Fruit fly (Drosophila melanogaster): Measurements from ENCODE around the gene Ggamma30A.

Ggamma30A gene

dm6 chr2L:9231760-9232431 lies 24.5 kb upstream of the Ggamma30A start (continued):
- no peak for TF ChIP-seq CG7271 (tag; optimal IDR thresholded peaks at IDR 0.05)
- TF ChIP-seq CG3281 (GFP tag; optimal IDR thresholded peaks at IDR 0.05), result no peak
- TF ChIP-seq CG8290 (GFP tag; optimal IDR thresholded peaks at IDR 0.05), result no peak
- TF ChIP-seq CG8290 (tag; optimal IDR thresholded peaks at IDR 0.05), result peak in 1 of 2 experiments; percentile 42
- TF ChIP-seq CG32532 (GFP tag; IDR thresholded peaks at IDR 0.05), result peak; percentile 34; the same call in 1 of the 2 replicates
- no peak for TF ChIP-seq CG8089 (GFP tag; optimal IDR thresholded peaks at IDR 0.05)
- TF ChIP-seq CG15073 (GFP tag; optimal IDR thresholded peaks at IDR 0.05), result no peak
- no peak for TF ChIP-seq pfk (GFP tag; optimal IDR thresholded peaks at IDR 0.05)
- no peak for TF ChIP-seq Bteb2 (GFP tag; optimal IDR thresholded peaks at IDR 0.05)
- TF ChIP-seq lola (GFP tag; optimal IDR thresholded peaks at IDR 0.05), result no peak
- TF ChIP-seq usp (GFP tag; optimal IDR thresholded peaks at IDR 0.05), result no peak

dm6 chr2L:9234104-9234503 lies 22.3 kb upstream of the Ggamma30A start:
- TF ChIP-seq CG12104 (GFP tag; optimal IDR thresholded peaks at IDR 0.05), result no peak
- TF ChIP-seq Hr39 (optimal IDR thresholded peaks at IDR 0.05), result peak; percentile 23
- peak; percentile 61 for TF ChIP-seq Med (GFP tag)
- 0 out of 3 replicates have a peak, but pooled peaks have one; percentile 34 for TF ChIP-seq hb (GFP tag; IDR thresholded peaks at IDR 0.05; ENCODE audit: partially characterized antibody)
- 0 out of 3 replicates have a peak, but pooled peaks have one; percentile 12 for TF ChIP-seq Doc3 (GFP tag; IDR thresholded peaks at IDR 0.05; ENCODE audit: partially characterized antibody)
- 0 out of 3 replicates have a peak, but pooled peaks have one; percentile 36 for TF ChIP-seq CG6175 (GFP tag; IDR thresholded peaks at IDR 0.05)
- 0 out of 2 replicates have a peak, but pooled peaks have one; percentile 17 for TF ChIP-seq bowl (GFP tag; IDR thresholded peaks at IDR 0.05)
- 0 out of 3 replicates have a peak, but pooled peaks have one; percentile 25 for TF ChIP-seq CG11560 (tag; IDR thresholded peaks at IDR 0.05)
- no peak for TF ChIP-seq ro (GFP tag; IDR thresholded peaks at IDR 0.05)
- TF ChIP-seq Dfd (GFP tag; optimal IDR thresholded peaks at IDR 0.05), result peak in 1 of 2 experiments; percentile 82
- TF ChIP-seq CG6272 (GFP tag; IDR thresholded peaks at IDR 0.05), result 0 out of 2 replicates have a peak, but pooled peaks have one; percentile 25
- no peak for TF ChIP-seq pan (optimal IDR thresholded peaks at IDR 0.05)
- peak in 1 of 2 experiments; percentile 13 for TF ChIP-seq pan (GFP tag; optimal IDR thresholded peaks at IDR 0.05 in 1 of 2, IDR thresholded peaks at IDR 0.05 in 1 of 2)
- 0 out of 2 replicates have a peak, but pooled peaks have one; percentile 1 for TF ChIP-seq inv (GFP tag; IDR thresholded peaks at IDR 0.05; ENCODE audit: partially characterized antibody)
- no peak for TF ChIP-seq CG7556 (GFP tag; optimal IDR thresholded peaks at IDR 0.05)
- no peak for TF ChIP-seq CG2202 (tag; optimal IDR thresholded peaks at IDR 0.05)

- TF ChIP-seq CG2875 (GFP tag; optimal IDR thresholded peaks at IDR 0.05), result no peak
- no peak for TF ChIP-seq Elba2 (GFP tag; optimal IDR thresholded peaks at IDR 0.05)
- TF ChIP-seq CG16813 (GFP tag; IDR thresholded peaks at IDR 0.05; ENCODE audit: partially characterized antibody), result no peak
- TF ChIP-seq Blimp-1 (GFP tag; optimal IDR thresholded peaks at IDR 0.05), result peak; percentile 17
- TF ChIP-seq br (optimal IDR thresholded peaks at IDR 0.05), result no peak
- peak; percentile 76 for TF ChIP-seq dysf (GFP tag; IDR thresholded peaks at IDR 0.05)
- no peak for TF ChIP-seq CG16863 (GFP tag; optimal IDR thresholded peaks at IDR 0.05)
- no peak for TF ChIP-seq CG11723 (GFP tag; optimal IDR thresholded peaks at IDR 0.05)
- no peak for TF ChIP-seq sug (tag; optimal IDR thresholded peaks at IDR 0.05)
- TF ChIP-seq CG10274 (GFP tag; optimal IDR thresholded peaks at IDR 0.05), result no peak
- peak; percentile 50 for TF ChIP-seq exex (tag; optimal IDR thresholded peaks at IDR 0.05)
- no peak for TF ChIP-seq cato (GFP tag; optimal IDR thresholded peaks at IDR 0.05; ENCODE audit: borderline replicate concordance)
- no peak for TF ChIP-seq Sox100B (GFP tag; optimal IDR thresholded peaks at IDR 0.05)
- TF ChIP-seq so (GFP tag; IDR thresholded peaks at IDR 0.05), result no peak
- TF ChIP-seq E2f2 (GFP tag; IDR thresholded peaks at IDR 0.05), result peak; percentile 37; the same call in 1 of the 2 replicates
- TF ChIP-seq CG10147 (GFP tag; optimal IDR thresholded peaks at IDR 0.05), result peak; percentile 20
- no peak for TF ChIP-seq sens-2 (GFP tag; IDR thresholded peaks at IDR 0.05)
- no peak for TF ChIP-seq CG3847 (GFP tag; IDR thresholded peaks at IDR 0.05)
- peak; percentile 65 for TF ChIP-seq lmd (GFP tag; IDR thresholded peaks at IDR 0.05)
- TF ChIP-seq ttk (GFP tag; IDR thresholded peaks at IDR 0.05), result no peak
- no peak for TF ChIP-seq Awh (GFP tag; IDR thresholded peaks at IDR 0.05)
- TF ChIP-seq repo (GFP tag; optimal IDR thresholded peaks at IDR 0.05), result no peak
These were observed 20.8 kb upstream of the Ggamma30A start for dm6 chr2L:9235556-9236001.
